Worm (Caenorhabditis elegans): ENCODE data around the gene tmc-2.

tmc-2 gene

DNA sequence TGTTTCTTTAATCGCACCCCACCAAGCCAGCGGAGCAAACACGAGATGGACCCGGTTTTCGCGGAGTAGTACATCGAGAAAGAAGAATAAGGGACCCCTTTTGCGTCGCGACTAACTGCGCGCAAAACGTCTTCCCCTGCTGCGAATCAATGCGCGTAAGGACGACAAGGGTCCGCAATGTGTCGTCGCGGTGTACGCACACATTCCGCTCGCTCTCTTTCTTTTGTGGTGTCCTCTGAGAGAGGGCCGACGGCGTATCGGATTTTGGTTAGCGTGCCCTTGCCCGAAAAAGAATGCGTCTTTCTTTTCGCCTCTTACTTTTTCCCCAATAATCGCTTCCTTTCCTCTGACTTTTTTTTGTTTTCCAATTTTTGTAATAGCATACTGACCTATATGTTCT is 34.3 kb downstream of the tmc-2 start (continued):
- peak; percentile 73 for TF ChIP-seq ceh-27 (GFP tag; optimal IDR thresholded peaks at IDR 0.05)
- no peak for TF ChIP-seq lin-35 (GFP tag; optimal IDR thresholded peaks at IDR 0.05)
- no peak for TF ChIP-seq ceh-91 (GFP tag; IDR thresholded peaks at IDR 0.05)
- TF ChIP-seq cebp-1 (GFP tag; IDR thresholded peaks at IDR 0.05), result no peak
- TF ChIP-seq cebp-1 (tag; optimal IDR thresholded peaks at IDR 0.05), result no peak
- TF ChIP-seq madf-10 (tag; optimal IDR thresholded peaks at IDR 0.05), result peak; percentile 38
- TF ChIP-seq lin-40 (tag; optimal IDR thresholded peaks at IDR 0.05), result peak; percentile 70
- TF ChIP-seq him-1 (tag; optimal IDR thresholded peaks at IDR 0.05), result no peak
- no peak for TF ChIP-seq fkh-3 (tag; optimal IDR thresholded peaks at IDR 0.05)
- no peak for TF ChIP-seq nhr-120 (GFP tag; IDR thresholded peaks at IDR 0.05)
- TF ChIP-seq F57C9.4 (tag; optimal IDR thresholded peaks at IDR 0.05), result no peak
- TF ChIP-seq aptf-2 (GFP tag; conservative IDR thresholded peaks at IDR 0.05), result no peak
- TF ChIP-seq ekl-4 (GFP tag; IDR thresholded peaks at IDR 0.05), result peak; percentile 36; the same call in 1 of the 2 replicates
- no peak for TF ChIP-seq pha-4 (tag; optimal IDR thresholded peaks at IDR 0.05)
- TF ChIP-seq D2030.7 (GFP tag; IDR thresholded peaks at IDR 0.05), result no peak
- no peak for TF ChIP-seq F22D6.2 (tag; optimal IDR thresholded peaks at IDR 0.05)
- TF ChIP-seq lin-54 (GFP tag; optimal IDR thresholded peaks at IDR 0.05), result no peak
- TF ChIP-seq K11D2.4 (GFP tag; IDR thresholded peaks at IDR 0.05), result peak; percentile 61
- TF ChIP-seq ccch-3 (GFP tag; optimal IDR thresholded peaks at IDR 0.05), result no peak
- TF ChIP-seq K12H6.12 (tag; optimal IDR thresholded peaks at IDR 0.05), result peak; percentile 53
- no peak for TF ChIP-seq ztf-28 (GFP tag; IDR thresholded peaks at IDR 0.05)

DNA sequence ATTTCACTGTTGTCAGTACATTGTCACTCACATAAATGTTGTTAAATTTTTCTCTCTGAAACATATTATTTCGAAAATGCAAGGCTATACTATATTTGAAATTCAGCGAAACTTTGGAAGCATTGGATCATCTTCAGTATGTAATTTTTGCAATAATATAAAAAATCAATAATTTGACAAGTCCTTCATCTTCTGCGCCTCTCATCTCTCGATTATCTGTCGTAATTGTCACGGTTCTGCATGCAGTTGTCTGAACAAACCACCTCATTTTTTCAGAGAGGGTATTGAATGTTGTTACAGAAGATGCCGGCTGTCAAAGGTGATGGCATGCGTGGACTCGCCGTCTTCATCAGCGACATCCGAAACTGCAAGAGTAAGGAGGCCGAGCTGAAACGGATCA is 34.9 kb downstream of the tmc-2 start, which contains the start of gene apa-2:
apa-2 (plus strand) TSS at position 301 of the 400 bp plus-strand sequence.
- no peak for TF ChIP-seq B0261.1 (tag; optimal IDR thresholded peaks at IDR 0.05)
- no peak for TF ChIP-seq mcd-1 (GFP tag; IDR thresholded peaks at IDR 0.05)
- no peak for TF ChIP-seq zim-3 (tag; optimal IDR thresholded peaks at IDR 0.05)
- no peak for TF ChIP-seq F39B2.1 (GFP tag; IDR thresholded peaks at IDR 0.05)
- no peak for TF ChIP-seq T07F8.4 (tag; optimal IDR thresholded peaks at IDR 0.05)
- TF ChIP-seq dox-1 (GFP tag; IDR thresholded peaks at IDR 0.05), result no peak
- no peak for TF ChIP-seq chd-7 (tag; optimal IDR thresholded peaks at IDR 0.05)
- TF ChIP-seq unc-62 (GFP tag; optimal IDR thresholded peaks at IDR 0.05), result no peak
- TF ChIP-seq mes-4 (tag; optimal IDR thresholded peaks at IDR 0.05), result no peak
- TF ChIP-seq mxl-1 (tag; optimal IDR thresholded peaks at IDR 0.05), result no peak
- TF ChIP-seq madf-8 (GFP tag; conservative IDR thresholded peaks at IDR 0.05), result no peak
- no peak for TF ChIP-seq ZK185.1 (tag; optimal IDR thresholded peaks at IDR 0.05; ENCODE audit: poor library complexity, severe bottlenecking)
- no peak for TF ChIP-seq hmg-20 (GFP tag; IDR thresholded peaks at IDR 0.05)
- TF ChIP-seq cebp-2 (GFP tag; IDR thresholded peaks at IDR 0.05), result no peak
- no peak for TF ChIP-seq lin-35 (GFP tag; optimal IDR thresholded peaks at IDR 0.05)
- TF ChIP-seq nhr-90 (tag; optimal IDR thresholded peaks at IDR 0.05), result no peak
- TF ChIP-seq nhr-179 (tag; optimal IDR thresholded peaks at IDR 0.05), result no peak
- no peak for TF ChIP-seq egrh-3 (GFP tag; IDR thresholded peaks at IDR 0.05)
- TF ChIP-seq pbrm-1 (GFP tag; IDR thresholded peaks at IDR 0.05), result no peak
